Fruit fly (Drosophila melanogaster) Kc167 (cell line): ENCODE data around the gene CG42512.

ENCODE experiments used
- Myc ChIP-seq: fragments of >200 bp; optimal IDR thresholded peaks from 2 replicates; lab custom pipeline; 2017; ENCODE audit warnings: missing external identifiers
- h ChIP-seq: fragments of >200 bp; optimal IDR thresholded peaks from 3 replicates; lab custom pipeline; 2018; ENCODE audit warnings: missing external identifiers

dm6 chrX:16688106-16688459 lies 36.9 kb downstream of the CG42512 start:
- no peak for TF ChIP-seq h (lab: Kevin White, UChicago)
- no peak for TF ChIP-seq Myc (lab: Kevin White, UChicago)
